Worm (Caenorhabditis elegans) whole organism, L2 larva: ENCODE measurements around the gene plp-2.

ENCODE experiments used
- C34F6.9 ChIP-seq: fragments of 150-350 bp; optimal IDR thresholded peaks from 2 replicates; lab custom pipeline; 2014; ENCODE audit warnings: missing biosample characterization, missing genetic modification characterization
- F13H6.1 ChIP-seq: sonication (generic microtip); optimal IDR thresholded peaks from 2 replicates; lab custom pipeline; 2016; ENCODE audit warnings: missing genetic modification characterization, missing compliant biosample characterization
- R02D3.7 ChIP-seq: fragments of 150-350 bp; optimal IDR thresholded peaks from 2 replicates; lab custom pipeline; 2014; ENCODE audit warnings: missing biosample characterization, missing genetic modification characterization
- ZK546.5 ChIP-seq: sonication (generic microtip); optimal IDR thresholded peaks from 2 replicates; lab custom pipeline; 2017; ENCODE audit warnings: missing biosample characterization, missing genetic modification characterization
- alr-1 ChIP-seq: fragments of 150-350 bp; optimal IDR thresholded peaks from 2 replicates; lab custom pipeline; 2014; ENCODE audit warnings: missing biosample characterization, missing genetic modification characterization
- aly-2 ChIP-seq: fragments of 150-350 bp; optimal IDR thresholded peaks from 2 replicates; lab custom pipeline; 2014; ENCODE audit warnings: missing biosample characterization, missing genetic modification characterization
- ama-1 ChIP-seq: fragments of 150-350 bp; optimal IDR thresholded peaks from 2 replicates; lab custom pipeline; 2018; ENCODE audit warnings: inconsistent platforms
- blmp-1 ChIP-seq: sonication (generic microtip); optimal IDR thresholded peaks from 2 replicates; lab custom pipeline; 2017; ENCODE audit warnings: missing genetic modification characterization, mild to moderate bottlenecking, missing compliant biosample characterization, antibody characterized with exemption, moderate library complexity; ENCODE audit not compliant: insufficient read depth
- ceh-16 ChIP-seq: fragments of 150-350 bp; optimal IDR thresholded peaks from 2 replicates; lab custom pipeline; 2014; ENCODE audit warnings: missing biosample characterization, missing genetic modification characterization
- ceh-82 ChIP-seq: fragments of 150-350 bp; optimal IDR thresholded peaks from 2 replicates; lab custom pipeline; 2014; ENCODE audit warnings: missing biosample characterization, missing genetic modification characterization
- crh-2 ChIP-seq: sonication (generic microtip); optimal IDR thresholded peaks from 2 replicates; lab custom pipeline; 2017; ENCODE audit warnings: missing biosample characterization, missing genetic modification characterization
- dmd-4 ChIP-seq: sonication (generic microtip); optimal IDR thresholded peaks from 2 replicates; lab custom pipeline; 2017; ENCODE audit warnings: missing biosample characterization, missing genetic modification characterization
- egl-27 ChIP-seq: sonication (generic microtip); optimal IDR thresholded peaks from 3 replicates; lab custom pipeline; 2017; ENCODE audit warnings: missing biosample characterization, missing genetic modification reagents, missing genetic modification characterization
- elt-1 ChIP-seq: fragments of 150-350 bp; optimal IDR thresholded peaks from 2 replicates; lab custom pipeline; 2014; ENCODE audit warnings: missing biosample characterization, missing genetic modification characterization
- elt-3 ChIP-seq: sonication (generic microtip); optimal IDR thresholded peaks from 2 replicates; lab custom pipeline; 2017; ENCODE audit warnings: missing biosample characterization, missing genetic modification characterization
- fos-1 ChIP-seq: fragments of 150-350 bp; optimal IDR thresholded peaks from 2 replicates; lab custom pipeline; 2014; ENCODE audit warnings: missing biosample characterization, missing genetic modification characterization
- gmeb-1 ChIP-seq: fragments of 150-350 bp; optimal IDR thresholded peaks from 2 replicates; lab custom pipeline; 2014; ENCODE audit warnings: missing biosample characterization, missing genetic modification characterization
- lin-11 ChIP-seq: fragments of 150-350 bp; sonication (generic microtip); optimal IDR thresholded peaks from 2 replicates; lab custom pipeline; 2014; ENCODE audit warnings: missing biosample characterization, missing genetic modification characterization, inconsistent platforms, mixed read lengths
- lin-13 ChIP-seq: fragments of 150-350 bp; optimal IDR thresholded peaks from 2 replicates; lab custom pipeline; 2014; ENCODE audit warnings: missing biosample characterization, missing genetic modification reagents, missing genetic modification characterization
- lin-39 ChIP-seq: fragments of 150-350 bp; optimal IDR thresholded peaks from 2 replicates; lab custom pipeline; 2014; ENCODE audit warnings: missing biosample characterization, missing genetic modification reagents, missing genetic modification characterization
- lsy-2 ChIP-seq, 2 experiments: fragments of 150-350 bp in 1 of 2; sonication (generic microtip) in 1 of 2; optimal IDR thresholded peaks; 2 replicates each; lab custom pipeline; 2014 to 2017; ENCODE audit warnings: missing biosample characterization in 2 of 2, missing genetic modification characterization in 2 of 2
- mab-5 ChIP-seq: fragments of 150-350 bp; optimal IDR thresholded peaks from 2 replicates; lab custom pipeline; 2014; ENCODE audit warnings: missing biosample characterization, missing genetic modification characterization
- mbf-1 ChIP-seq: sonication (generic microtip); optimal IDR thresholded peaks from 2 replicates; lab custom pipeline; 2017; ENCODE audit warnings: missing biosample characterization, missing genetic modification characterization
- mdl-1 ChIP-seq, 2 experiments: fragments of 150-350 bp in 1 of 2; sonication (generic microtip) in 1 of 2; optimal IDR thresholded peaks; 2 replicates each; lab custom pipeline; 2017; ENCODE audit warnings: missing biosample characterization in 2 of 2, missing genetic modification characterization in 2 of 2
- nhr-10 ChIP-seq: sonication (generic microtip); optimal IDR thresholded peaks from 2 replicates; lab custom pipeline; 2017; ENCODE audit warnings: missing biosample characterization, missing genetic modification characterization
- nhr-11 ChIP-seq: fragments of 150-350 bp; optimal IDR thresholded peaks from 2 replicates; lab custom pipeline; 2014; ENCODE audit warnings: missing biosample characterization, missing genetic modification characterization
- nhr-129 ChIP-seq: fragments of 150-350 bp; optimal IDR thresholded peaks from 2 replicates; lab custom pipeline; 2014; ENCODE audit warnings: missing biosample characterization, missing genetic modification characterization
- nhr-21 ChIP-seq: fragments of 150-350 bp; optimal IDR thresholded peaks from 2 replicates; lab custom pipeline; 2014; ENCODE audit warnings: missing biosample characterization, missing genetic modification characterization
- nhr-23 ChIP-seq: fragments of 150-350 bp; optimal IDR thresholded peaks from 2 replicates; lab custom pipeline; 2014; ENCODE audit warnings: missing biosample characterization, missing genetic modification reagents, missing genetic modification characterization
- nhr-237 ChIP-seq: fragments of 150-350 bp; optimal IDR thresholded peaks from 2 replicates; lab custom pipeline; 2014; ENCODE audit warnings: missing biosample characterization, missing genetic modification characterization
- nhr-25 ChIP-seq: fragments of 150-350 bp; sonication (generic microtip); optimal IDR thresholded peaks from 3 replicates; lab custom pipeline; 2014; ENCODE audit warnings: missing biosample characterization, missing genetic modification characterization
- nhr-6 ChIP-seq: fragments of 150-350 bp; optimal IDR thresholded peaks from 2 replicates; lab custom pipeline; 2014; ENCODE audit warnings: missing biosample characterization, missing genetic modification characterization
- nhr-77 ChIP-seq: fragments of 150-350 bp; optimal IDR thresholded peaks from 2 replicates; lab custom pipeline; 2014; ENCODE audit warnings: missing biosample characterization, missing genetic modification characterization
- peb-1 ChIP-seq: fragments of 150-350 bp; optimal IDR thresholded peaks from 2 replicates; lab custom pipeline; 2014; ENCODE audit warnings: missing biosample characterization, missing genetic modification characterization
- sem-4 ChIP-seq: fragments of 150-350 bp; optimal IDR thresholded peaks from 2 replicates; lab custom pipeline; 2014; ENCODE audit warnings: missing biosample characterization, missing genetic modification reagents, missing genetic modification characterization
- sma-3 ChIP-seq: sonication (generic microtip); optimal IDR thresholded peaks from 2 replicates; lab custom pipeline; 2016; ENCODE audit warnings: missing genetic modification reagents, missing genetic modification characterization, missing compliant biosample characterization
- sma-9 ChIP-seq, 2 experiments: fragments of 150-350 bp in 1 of 2; sonication (generic microtip) in 1 of 2; optimal IDR thresholded peaks; 2 replicates each; lab custom pipeline; 2014 to 2016; ENCODE audit warnings: missing genetic modification characterization in 2 of 2, mild to moderate bottlenecking in 1 of 2, missing biosample characterization in 1 of 2, missing compliant biosample characterization in 1 of 2, missing genetic modification reagents in 1 of 2, moderate library complexity in 1 of 2
- snpc-4 ChIP-seq: fragments of 150-350 bp; optimal IDR thresholded peaks from 2 replicates; lab custom pipeline; 2014; ENCODE audit warnings: missing biosample characterization, missing genetic modification characterization
- unc-39 ChIP-seq: fragments of 150-350 bp; optimal IDR thresholded peaks from 2 replicates; lab custom pipeline; 2014; ENCODE audit warnings: missing biosample characterization, missing genetic modification characterization
- unc-55 ChIP-seq: fragments of 150-350 bp; sonication (generic microtip); optimal IDR thresholded peaks from 3 replicates; lab custom pipeline; 2014; ENCODE audit warnings: missing biosample characterization, missing genetic modification reagents, missing genetic modification characterization
- unc-62 ChIP-seq: fragments of 150-350 bp; optimal IDR thresholded peaks from 2 replicates; lab custom pipeline; 2014; ENCODE audit warnings: missing biosample characterization, missing genetic modification reagents, missing genetic modification characterization
- zag-1 ChIP-seq: fragments of 150-350 bp; optimal IDR thresholded peaks from 2 replicates; lab custom pipeline; 2014; ENCODE audit warnings: missing biosample characterization, missing genetic modification characterization
- ztf-1 ChIP-seq: fragments of 200-800 bp; sonication (Bioruptor generic); conservative IDR thresholded peaks from 2 replicates; pipeline ENCODE4 v1.3.6; 2022; ENCODE audit warnings: missing genetic modification characterization, missing compliant biosample characterization
- ztf-11 ChIP-seq: sonication (generic microtip); optimal IDR thresholded peaks from 2 replicates; lab custom pipeline; 2017; ENCODE audit warnings: missing biosample characterization, missing genetic modification characterization
- ztf-4 ChIP-seq: fragments of 150-350 bp; optimal IDR thresholded peaks from 2 replicates; lab custom pipeline; 2014; ENCODE audit warnings: missing biosample characterization, missing genetic modification characterization

The plp-2 gene

DNA sequence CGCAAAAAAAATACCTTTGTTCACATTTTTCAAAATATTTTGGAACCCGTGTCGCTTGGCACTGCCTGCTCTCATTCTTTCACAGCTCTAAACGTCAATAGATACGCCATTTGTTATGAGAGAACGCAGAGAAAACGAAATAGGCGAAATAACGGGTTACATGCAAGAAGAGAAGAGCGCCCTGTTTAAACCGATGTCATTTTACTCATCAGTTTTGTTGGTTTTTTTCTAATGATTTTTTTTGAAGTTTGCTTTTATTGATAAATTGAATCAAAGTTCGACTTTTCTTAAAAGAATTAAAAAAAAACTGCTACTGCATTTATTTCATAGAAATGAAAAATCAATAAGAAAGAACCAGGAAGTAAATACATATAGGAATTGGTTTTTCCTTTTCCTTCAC, 3.8 kb downstream of the plp-2 start (continued):
- no peak for TF ChIP-seq ztf-11 (tag; lab: Kevin White, UChicago)
- no peak for TF ChIP-seq nhr-10 (tag; lab: Kevin White, UChicago)
- no peak for TF ChIP-seq lin-11 (tag; lab: Kevin White, UChicago)
- TF ChIP-seq nhr-11 (tag; lab: Kevin White, UChicago), result no peak
- TF ChIP-seq dmd-4 (tag; lab: Kevin White, UChicago), result no peak
- TF ChIP-seq ztf-4, result peak; percentile 72
- no peak for TF ChIP-seq aly-2 (tag; lab: Kevin White, UChicago)
- TF ChIP-seq crh-2 (tag; lab: Kevin White, UChicago), result peak; percentile 54
- no peak for TF ChIP-seq nhr-6 (tag; lab: Kevin White, UChicago)
- no peak for TF ChIP-seq unc-39 (tag; lab: Kevin White, UChicago)
- TF ChIP-seq ama-1 (lab: Kevin White, UChicago), result no peak
- peak; percentile 48 for TF ChIP-seq C34F6.9 (tag; lab: Kevin White, UChicago)
- TF ChIP-seq ZK546.5 (tag; lab: Kevin White, UChicago), result no peak
- no peak for TF ChIP-seq mab-5 (tag; lab: Kevin White, UChicago)
- peak; percentile 17 for TF ChIP-seq nhr-21 (tag; lab: Kevin White, UChicago)
- no peak for TF ChIP-seq mbf-1 (tag; lab: Kevin White, UChicago)
- TF ChIP-seq R02D3.7 (tag; lab: Kevin White, UChicago), result no peak

DNA sequence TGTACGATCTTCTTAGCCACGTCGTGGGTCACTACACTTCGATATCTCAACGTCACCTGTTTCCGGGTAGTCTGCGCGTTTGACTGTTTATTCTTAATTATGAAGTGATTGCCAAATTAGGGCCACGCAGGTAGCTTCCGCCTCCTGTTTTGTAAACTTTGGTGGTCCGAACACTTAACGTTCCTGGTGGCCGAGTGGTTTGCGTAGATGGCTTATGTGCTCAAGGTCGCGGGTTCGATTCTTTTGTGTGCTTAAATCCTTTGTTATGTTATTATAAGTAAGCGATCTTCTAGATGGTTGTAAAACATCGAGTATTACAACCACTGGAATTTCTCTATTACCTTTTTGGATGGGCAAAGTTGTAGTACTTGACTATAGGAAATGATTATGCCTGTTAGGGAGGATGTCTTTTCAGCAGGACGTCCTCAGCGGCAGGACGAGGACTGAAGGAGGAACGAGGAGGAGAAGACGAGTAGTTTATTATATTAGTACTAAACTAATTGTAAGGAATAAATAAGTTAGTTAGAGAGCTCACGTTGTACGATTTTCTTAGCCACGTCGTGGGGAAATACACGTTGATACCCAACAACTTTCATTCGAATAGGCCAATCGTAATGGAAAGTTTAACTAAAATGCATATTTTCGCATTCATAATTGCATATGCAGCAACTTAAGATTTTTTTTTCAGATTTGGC, 5.6 kb downstream of the plp-2 start:
- TF ChIP-seq aly-2 (tag; lab: Kevin White, UChicago), result no peak
- no peak for TF ChIP-seq nhr-6 (tag; lab: Kevin White, UChicago)

DNA sequence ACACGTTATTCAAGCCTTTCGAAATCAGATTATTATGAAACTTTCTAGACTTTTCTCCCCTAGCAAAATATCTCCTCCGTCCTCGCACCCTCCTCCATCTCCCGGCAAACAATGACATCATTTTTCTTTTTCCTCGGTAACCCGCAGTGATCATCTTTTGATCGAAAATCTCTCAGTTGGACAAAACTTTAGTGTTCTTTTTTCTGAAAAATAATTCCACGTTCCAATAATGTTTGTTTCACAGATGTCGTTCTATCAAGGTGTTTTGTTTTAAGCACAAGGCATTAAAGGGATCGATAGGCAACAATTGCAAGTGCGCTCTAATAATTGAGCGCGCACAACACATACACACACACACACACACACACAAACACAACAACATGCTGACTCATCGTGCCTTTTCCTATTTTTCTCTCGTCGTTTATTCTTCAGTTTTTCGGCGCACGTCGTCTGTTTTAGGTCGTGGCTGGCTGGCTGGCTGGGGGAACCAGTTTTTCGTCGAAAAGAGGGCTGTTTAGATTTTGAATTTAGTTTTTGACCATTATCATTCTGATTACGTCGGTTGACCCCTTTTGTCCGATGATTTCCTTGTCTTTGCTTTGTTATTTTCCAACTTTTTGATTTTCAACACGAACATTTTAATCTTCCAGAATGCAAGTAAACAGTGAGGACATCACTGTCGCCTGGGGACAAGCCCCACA, 7.0 kb downstream of the plp-2 start, which contains the start of gene F20D1.3:
F20D1.3 (plus strand) TSS at position 651 of the 701 bp plus-strand sequence.
- TF ChIP-seq sma-3 (GFP tag; lab: Kevin White, UChicago), result peak; percentile 63
- TF ChIP-seq nhr-77 (tag; lab: Kevin White, UChicago), result no peak
- TF ChIP-seq mab-5 (tag; lab: Kevin White, UChicago), result no peak
- no peak for TF ChIP-seq snpc-4 (tag; lab: Kevin White, UChicago)
- TF ChIP-seq nhr-23 (tag; lab: Kevin White, UChicago), result no peak
- no peak for TF ChIP-seq ceh-16 (tag; lab: Kevin White, UChicago)
- no peak for TF ChIP-seq alr-1 (tag; lab: Kevin White, UChicago)
- TF ChIP-seq ztf-4, result no peak
- TF ChIP-seq ama-1 (lab: Kevin White, UChicago), result no peak
- peak; percentile 38 for TF ChIP-seq egl-27 (tag; lab: Kevin White, UChicago)
- no peak for TF ChIP-seq elt-1
- peak; percentile 77 for TF ChIP-seq crh-2 (tag; lab: Kevin White, UChicago)
- TF ChIP-seq nhr-10 (tag; lab: Kevin White, UChicago), result no peak
- TF ChIP-seq zag-1 (tag; lab: Kevin White, UChicago), result peak; percentile 7
- TF ChIP-seq fos-1 (tag; lab: Kevin White, UChicago), result peak; percentile 99
- TF ChIP-seq nhr-6 (tag; lab: Kevin White, UChicago), result peak; percentile 50
- peak; percentile 28 for TF ChIP-seq nhr-21 (tag; lab: Kevin White, UChicago)
- TF ChIP-seq lin-13 (GFP tag; lab: Kevin White, UChicago), result peak; percentile 37
- TF ChIP-seq elt-3 (tag; lab: Kevin White, UChicago), result no peak
- TF ChIP-seq lin-39 (tag; lab: Kevin White, UChicago), result no peak
- TF ChIP-seq ceh-82 (tag; lab: Kevin White, UChicago), result no peak
- peak; percentile 60 for TF ChIP-seq sma-9 (GFP tag; optimal IDR thresholded peaks at IDR 0.05; lab: Kevin White, UChicago)
- TF ChIP-seq sma-9 (tag; optimal IDR thresholded peaks at IDR 0.05; lab: Kevin White, UChicago), result no peak
- TF ChIP-seq F13H6.1 (tag; lab: Kevin White, UChicago), result peak; percentile 34
- TF ChIP-seq mdl-1 (tag; optimal IDR thresholded peaks at IDR 0.05; lab: Kevin White, UChicago), result peak in 1 of 2 experiments; percentile 46
- TF ChIP-seq peb-1, result no peak
- TF ChIP-seq unc-62 (GFP tag; lab: Kevin White, UChicago), result no peak
- no peak for TF ChIP-seq ztf-1 (GFP tag; lab: Robert Waterston, UW)
- no peak for TF ChIP-seq R02D3.7 (tag; lab: Kevin White, UChicago)
- TF ChIP-seq gmeb-1, result no peak
- TF ChIP-seq ztf-11 (tag; lab: Kevin White, UChicago), result no peak
- no peak for TF ChIP-seq ZK546.5 (tag; lab: Kevin White, UChicago)
- no peak for TF ChIP-seq nhr-237
- TF ChIP-seq nhr-129 (tag; lab: Kevin White, UChicago), result peak; percentile 90
- no peak for TF ChIP-seq unc-39 (tag; lab: Kevin White, UChicago)
- no peak for TF ChIP-seq nhr-11 (tag; lab: Kevin White, UChicago)
- TF ChIP-seq nhr-25 (tag; lab: Kevin White, UChicago), result peak; percentile 68
- peak in 1 of 2 experiments; percentile 55 for TF ChIP-seq lsy-2 (tag; optimal IDR thresholded peaks at IDR 0.05; lab: Kevin White, UChicago)
- TF ChIP-seq mbf-1 (tag; lab: Kevin White, UChicago), result no peak
- peak; percentile 81 for TF ChIP-seq unc-55 (GFP tag; lab: Kevin White, UChicago)
- no peak for TF ChIP-seq dmd-4 (tag; lab: Kevin White, UChicago)
- peak; percentile 24 for TF ChIP-seq sem-4 (tag; lab: Kevin White, UChicago)
- TF ChIP-seq blmp-1 (tag; lab: Kevin White, UChicago), result no peak
- TF ChIP-seq aly-2 (tag; lab: Kevin White, UChicago), result no peak
